Fruit fly (Drosophila melanogaster): ENCODE data around the gene CG34124.
A peak's percentile ranks its signal among the peaks of the same experiment; 100 is the strongest.

The CG34124 gene

DNA sequence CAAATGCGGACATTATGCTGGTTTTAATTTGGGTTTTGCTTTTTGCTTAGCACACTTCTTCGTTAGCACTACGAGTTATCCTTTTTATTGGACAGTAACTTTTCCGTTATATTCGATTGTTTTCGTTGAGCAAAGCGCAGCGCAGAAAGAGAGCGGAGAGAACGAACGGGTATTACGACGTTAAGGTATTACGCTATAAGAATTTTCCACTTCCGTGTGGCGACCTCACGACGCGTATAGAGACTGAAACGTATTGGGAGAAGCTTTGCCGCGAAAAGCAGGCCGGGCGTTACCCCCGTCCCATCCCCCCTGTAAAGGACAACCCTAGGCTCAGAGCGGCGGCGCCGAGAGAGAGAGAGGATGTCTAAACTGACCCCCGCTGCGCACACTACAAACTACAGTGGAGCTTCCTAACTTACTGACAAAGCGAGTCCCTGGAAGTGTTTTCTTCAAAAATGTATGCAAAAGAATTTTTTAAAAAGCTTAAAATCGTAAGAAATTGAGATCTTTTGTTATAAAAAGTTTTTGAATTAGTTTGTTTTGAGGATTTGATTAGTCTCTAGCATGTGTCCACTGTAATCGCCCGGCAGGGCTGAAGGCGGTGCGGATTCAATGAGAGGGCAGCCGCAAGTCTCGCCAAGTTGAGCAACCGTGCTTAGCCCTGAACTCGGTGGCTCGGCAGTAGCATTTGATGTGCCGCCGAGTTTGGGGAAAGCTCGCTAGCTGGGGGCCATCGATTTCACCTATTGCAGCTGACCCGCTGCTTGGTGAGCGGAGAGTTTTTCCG lies 46.7 kb downstream of the CG34124 start (continued):
- peak; percentile 91 for TF ChIP-seq CG6792 (GFP tag; optimal IDR thresholded peaks at IDR 0.05)
- peak; percentile 89 for TF ChIP-seq Sox102F (GFP tag; optimal IDR thresholded peaks at IDR 0.05)
- peak; percentile 94 for TF ChIP-seq svp (GFP tag)
- peak; percentile 80 to 82 for TF ChIP-seq salr (GFP tag; optimal IDR thresholded peaks at IDR 0.05)
- peak; percentile 86 for TF ChIP-seq Gug (GFP tag; IDR thresholded peaks at IDR 0.05)
- peak; percentile 60 for TF ChIP-seq dac (GFP tag; optimal IDR thresholded peaks at IDR 0.05)
- TF ChIP-seq Sox15 (GFP tag; optimal IDR thresholded peaks at IDR 0.05) = peak; percentile 82
- peak; percentile 58 for TF ChIP-seq fkh (GFP tag; optimal IDR thresholded peaks at IDR 0.05)
- TF ChIP-seq Eip75B (GFP tag; optimal IDR thresholded peaks at IDR 0.05) = peak; percentile 88
- TF ChIP-seq Lpt (GFP tag; optimal IDR thresholded peaks at IDR 0.05) = peak; percentile 69
- peak; percentile 81 for TF ChIP-seq CG8632 (GFP tag; optimal IDR thresholded peaks at IDR 0.05)
- TF ChIP-seq CG6854 (GFP tag; optimal IDR thresholded peaks at IDR 0.05) = peak; percentile 29
- peak; percentile 89 for TF ChIP-seq CG11294 (GFP tag; IDR thresholded peaks at IDR 0.05)
- TF ChIP-seq CG9139 (GFP tag; optimal IDR thresholded peaks at IDR 0.05) = peak; percentile 76
- peak; percentile 85 for TF ChIP-seq CG1621 (tag; optimal IDR thresholded peaks at IDR 0.05)
- peak; percentile 90 for TF ChIP-seq OdsH (GFP tag; optimal IDR thresholded peaks at IDR 0.05)
- TF ChIP-seq pdm3 (GFP tag; optimal IDR thresholded peaks at IDR 0.05) = peak; percentile 91
- TF ChIP-seq CG8119 (GFP tag; IDR thresholded peaks at IDR 0.05) = peak; percentile 88
- TF ChIP-seq Smox (GFP tag; optimal IDR thresholded peaks at IDR 0.05) = peak; percentile 84
- TF ChIP-seq CG6276 (GFP tag; optimal IDR thresholded peaks at IDR 0.05) = peak; percentile 74
- peak; percentile 95 for TF ChIP-seq CG6163 (GFP tag; IDR thresholded peaks at IDR 0.05)
- peak; percentile 80 for TF ChIP-seq CG16779 (tag; optimal IDR thresholded peaks at IDR 0.05)
- peak; percentile 88 for TF ChIP-seq dsx (GFP tag; optimal IDR thresholded peaks at IDR 0.05; ENCODE audit: poor library complexity, severe bottlenecking)
- TF ChIP-seq vri (GFP tag; optimal IDR thresholded peaks at IDR 0.05) = peak; percentile 73
- peak; percentile 89 for TF ChIP-seq eg (GFP tag; IDR thresholded peaks at IDR 0.05)

DNA sequence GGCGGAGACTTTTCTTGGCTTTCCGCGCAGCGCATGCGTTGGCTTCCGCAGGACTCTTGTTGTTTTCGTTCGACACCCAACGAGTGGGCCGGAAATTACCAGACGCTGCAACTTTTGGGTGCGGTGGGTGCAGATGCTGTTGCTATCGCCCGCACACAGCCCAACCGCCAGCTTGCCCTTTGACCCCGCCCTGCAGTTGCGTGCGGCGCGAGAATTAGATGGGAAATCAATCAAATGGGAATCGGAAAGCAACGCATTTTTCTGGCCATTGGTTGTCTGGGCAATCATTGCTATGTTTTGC lies 47.2 kb downstream of the CG34124 start:
- TF ChIP-seq dac (GFP tag; optimal IDR thresholded peaks at IDR 0.05) (no peak), CG34406 (GFP tag; optimal IDR thresholded peaks at IDR 0.05) (no peak), CG6163 (GFP tag; IDR thresholded peaks at IDR 0.05) (no peak), CG10631 (GFP tag; optimal IDR thresholded peaks at IDR 0.05) (no peak), CG1621 (tag; optimal IDR thresholded peaks at IDR 0.05) (no peak), CG31627 (GFP tag; optimal IDR thresholded peaks at IDR 0.05) (no peak)

DNA sequence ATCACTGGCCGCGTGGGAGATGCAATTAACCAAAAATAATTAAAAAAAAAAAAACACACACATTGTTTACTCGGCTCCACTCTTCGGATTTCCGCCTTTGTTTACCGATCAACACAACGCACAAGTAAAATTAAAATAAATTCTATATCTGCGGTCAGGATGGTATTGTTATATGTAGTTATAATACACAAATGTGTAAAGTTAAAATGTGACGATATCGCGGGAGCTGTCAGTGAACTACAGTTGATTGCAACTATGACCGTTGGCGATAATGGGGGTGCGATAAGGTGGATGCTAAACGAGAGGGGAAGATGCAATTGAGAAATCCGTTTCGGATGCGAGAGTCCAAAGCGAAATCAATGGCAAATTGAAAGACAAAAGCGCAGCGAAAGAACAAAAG lies 48.1 kb downstream of the CG34124 start:
- TF ChIP-seq vri (GFP tag; optimal IDR thresholded peaks at IDR 0.05) = peak; percentile 10
- TF ChIP-seq Eip75B (GFP tag; optimal IDR thresholded peaks at IDR 0.05) = no peak
- peak; percentile 70 for TF ChIP-seq Eip78C (GFP tag)
- TF ChIP-seq svp (GFP tag) = peak; percentile 70

DNA sequence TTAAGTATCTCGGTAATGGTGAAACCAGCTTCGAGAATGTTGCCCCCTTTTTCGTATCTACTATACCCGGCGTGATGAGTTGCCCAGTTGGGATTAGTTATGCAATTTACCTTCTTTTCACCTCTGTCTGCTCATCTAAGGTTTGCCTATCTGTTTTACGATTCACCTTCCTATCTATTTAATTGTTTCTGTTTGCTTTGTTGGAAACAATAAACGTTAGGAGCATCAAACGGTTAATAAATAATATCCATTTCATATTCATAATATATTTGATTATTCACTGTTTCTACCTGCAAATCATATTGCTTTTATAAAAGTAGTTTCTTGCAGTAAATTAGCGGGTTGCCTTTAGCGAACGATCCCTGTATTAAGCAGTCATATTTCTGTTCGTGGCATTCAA lies 49.0 kb downstream of the CG34124 start:
- TF ChIP-seq dsx (GFP tag; optimal IDR thresholded peaks at IDR 0.05; ENCODE audit: poor library complexity, severe bottlenecking) = no peak
- TF ChIP-seq pdm3 (GFP tag; optimal IDR thresholded peaks at IDR 0.05) = peak; percentile 24
- TF ChIP-seq acj6 (GFP tag; optimal IDR thresholded peaks at IDR 0.05) = no peak
- peak; percentile 16 for TF ChIP-seq CG3919 (GFP tag; optimal IDR thresholded peaks at IDR 0.05)
- no peak for TF ChIP-seq CG6808 (GFP tag; optimal IDR thresholded peaks at IDR 0.05)
- TF ChIP-seq Gug (GFP tag; IDR thresholded peaks at IDR 0.05) = no peak
- no peak for TF ChIP-seq dac (GFP tag; optimal IDR thresholded peaks at IDR 0.05)
- no peak for TF ChIP-seq Sox15 (GFP tag; optimal IDR thresholded peaks at IDR 0.05)
- no peak for TF ChIP-seq CG8632 (GFP tag; optimal IDR thresholded peaks at IDR 0.05)
- TF ChIP-seq spab (GFP tag; optimal IDR thresholded peaks at IDR 0.05) = no peak
- no peak for TF ChIP-seq lz (GFP tag; optimal IDR thresholded peaks at IDR 0.05)
- TF ChIP-seq CG9139 (GFP tag; optimal IDR thresholded peaks at IDR 0.05) = no peak
- TF ChIP-seq CG1621 (tag; optimal IDR thresholded peaks at IDR 0.05) = no peak
- TF ChIP-seq fkh (GFP tag; optimal IDR thresholded peaks at IDR 0.05) = peak; percentile 8
- 0 out of 2 replicates have a peak, but pooled peaks have one; percentile 15 for TF ChIP-seq CG15336 (GFP tag; IDR thresholded peaks at IDR 0.05)
- TF ChIP-seq CG4318 (GFP tag; optimal IDR thresholded peaks at IDR 0.05) = no peak
- no peak for TF ChIP-seq net (GFP tag; optimal IDR thresholded peaks at IDR 0.05)
- TF ChIP-seq Ets96B (tag; optimal IDR thresholded peaks at IDR 0.05) = no peak
- TF ChIP-seq CG8119 (GFP tag; IDR thresholded peaks at IDR 0.05) = no peak
- no peak for TF ChIP-seq CG11762 (GFP tag; optimal IDR thresholded peaks at IDR 0.05; ENCODE audit: insufficient read depth)
- no peak for TF ChIP-seq achi (GFP tag; optimal IDR thresholded peaks at IDR 0.05)
- no peak for TF ChIP-seq topi (GFP tag; optimal IDR thresholded peaks at IDR 0.05)
- no peak for TF ChIP-seq fd59A (GFP tag; optimal IDR thresholded peaks at IDR 0.05)
- no peak for TF ChIP-seq CG6276 (GFP tag; optimal IDR thresholded peaks at IDR 0.05)
- no peak for TF ChIP-seq Blimp-1 (GFP tag; optimal IDR thresholded peaks at IDR 0.05)
- TF ChIP-seq ss (GFP tag; optimal IDR thresholded peaks at IDR 0.05) = no peak
